Worm (Caenorhabditis elegans) whole organism, L4/young adult: ENCODE data around the gene fem-1.
A peak's percentile ranks its signal among the peaks of the same experiment; 100 is the strongest.

Source experiments
- W03F9.2 ChIP-seq: fragments of 150-350 bp; optimal IDR thresholded peaks from 2 replicates; lab custom pipeline; 2014; ENCODE audit warnings: missing biosample characterization, missing genetic modification characterization
- dao-5 ChIP-seq: sonication (generic microtip); optimal IDR thresholded peaks from 2 replicates; lab custom pipeline; 2016; ENCODE audit warnings: missing genotype, missing genetic modification characterization, moderate library complexity, missing compliant biosample characterization
- him-1 ChIP-seq: sonication (generic microtip); optimal IDR thresholded peaks from 2 replicates; lab custom pipeline; 2016; ENCODE audit warnings: missing genotype, missing genetic modification reagents, missing genetic modification characterization, missing compliant biosample characterization

Gene fem-1

ce11 chrIV:5537813-5538538, at the start of gene fem-1, which contains the start of gene drp-1:
fem-1 (minus strand) TSS chrIV:5537962.
drp-1 (plus strand) TSS chrIV:5538488.
- TF ChIP-seq dao-5 (tag; lab: Kevin White, UChicago), result no peak
- TF ChIP-seq him-1 (tag; lab: Kevin White, UChicago), result no peak
- TF ChIP-seq W03F9.2 (tag; lab: Kevin White, UChicago), result no peak

- TF ChIP-seq him-1 (tag; lab: Kevin White, UChicago) (no peak), W03F9.2 (tag; lab: Kevin White, UChicago) (no peak), dao-5 (tag; lab: Kevin White, UChicago) (no peak)
Observed at ce11 chrIV:5586320-5586720, 48.6 kb upstream of the fem-1 start.

DNA sequence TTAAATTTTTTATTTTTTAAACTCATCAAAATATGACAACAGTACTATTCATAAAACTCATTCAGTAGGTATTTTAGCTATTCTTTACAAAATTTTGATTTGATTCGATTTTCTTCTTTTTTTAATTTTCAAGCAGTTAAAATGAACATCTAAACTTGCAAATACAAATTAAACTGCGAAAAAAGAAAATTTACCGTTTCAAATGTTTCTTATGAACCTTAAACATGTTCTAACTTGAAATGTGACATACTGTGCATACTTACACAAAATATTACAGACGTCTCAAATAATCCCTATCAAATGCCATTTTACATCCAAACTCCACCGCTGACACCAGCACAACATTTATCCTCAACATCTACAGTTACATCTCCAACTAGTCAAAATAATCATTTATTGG, 46.6 kb upstream of the fem-1 start, which contains the start of gene fkh-7:
Gene fkh-7, plus strand, starts transcription at position 301 of the 400 bp plus-strand sequence.
- TF ChIP-seq dao-5 (tag; lab: Kevin White, UChicago) (no peak), W03F9.2 (tag; lab: Kevin White, UChicago) (no peak), him-1 (tag; lab: Kevin White, UChicago) (no peak)

- no peak for TF ChIP-seq dao-5 (tag; lab: Kevin White, UChicago)
- TF ChIP-seq W03F9.2 (tag; lab: Kevin White, UChicago), result no peak
- TF ChIP-seq him-1 (tag; lab: Kevin White, UChicago), result no peak
Observed at ce11 chrIV:5583184-5583583, 45.4 kb upstream of the fem-1 start.

- TF ChIP-seq dao-5 (tag; lab: Kevin White, UChicago) (no peak), W03F9.2 (tag; lab: Kevin White, UChicago) (no peak), him-1 (tag; lab: Kevin White, UChicago) (no peak)
Observed at ce11 chrIV:5582760-5583159, 45.0 kb upstream of the fem-1 start.

DNA sequence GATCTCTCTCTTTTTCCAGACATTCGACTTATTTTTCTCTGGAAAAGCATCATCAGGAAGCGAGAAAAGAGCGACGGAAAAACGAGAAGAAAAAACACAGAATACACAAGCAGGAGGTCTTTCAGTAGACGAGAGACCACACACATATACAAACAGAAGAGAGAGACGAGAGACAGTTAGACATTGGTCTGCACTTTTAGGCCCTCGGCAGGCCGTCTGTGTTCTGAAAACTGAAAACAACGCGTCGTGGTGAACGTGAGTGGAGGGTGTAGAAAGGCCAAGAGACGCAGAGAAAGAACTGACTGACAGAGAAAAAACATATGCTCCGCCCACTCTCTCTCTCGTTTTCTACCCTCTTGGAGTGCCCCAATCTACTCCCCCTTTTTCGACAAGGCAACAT, 44.5 kb upstream of the fem-1 start:
- TF ChIP-seq dao-5 (tag; lab: Kevin White, UChicago) (no peak), W03F9.2 (tag; lab: Kevin White, UChicago) (peak; percentile 4), him-1 (tag; lab: Kevin White, UChicago) (no peak)

DNA sequence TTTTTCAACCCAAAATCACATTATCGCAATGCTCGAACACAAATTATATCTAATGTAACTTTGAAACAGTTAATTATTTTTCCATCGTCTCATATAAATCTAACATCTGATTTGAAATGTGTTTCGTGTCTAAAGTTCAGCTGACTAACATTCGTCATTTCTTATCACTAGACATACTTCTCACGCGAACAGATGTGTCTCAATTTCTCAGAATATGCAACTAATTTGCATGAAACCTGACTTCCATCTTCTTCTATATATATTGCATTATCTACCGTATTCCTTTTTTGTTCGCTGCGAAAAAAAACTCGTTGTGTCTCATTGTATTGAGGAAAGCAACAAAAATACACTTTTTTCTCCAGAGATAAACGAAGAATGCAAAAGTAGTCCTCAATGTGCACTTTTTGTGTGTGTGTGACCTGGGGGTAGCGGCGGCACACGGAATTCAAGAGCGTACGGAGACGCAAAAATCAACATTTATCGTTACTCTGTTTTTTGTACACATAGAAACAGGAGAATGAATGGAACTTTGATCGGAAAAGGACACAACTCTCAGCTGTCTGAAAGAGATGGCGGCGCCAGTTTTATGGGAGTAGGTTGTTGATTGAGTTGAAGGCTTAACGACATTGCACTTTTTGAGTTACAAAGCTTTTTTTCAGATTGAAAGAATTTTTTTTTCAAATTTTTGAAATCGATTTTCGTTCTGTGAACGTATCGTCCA, 43.0 kb upstream of the fem-1 start:
- TF ChIP-seq W03F9.2 (tag; lab: Kevin White, UChicago) (no peak), dao-5 (tag; lab: Kevin White, UChicago) (no peak), him-1 (tag; lab: Kevin White, UChicago) (no peak)

ce11 chrIV:5574033-5574432, 36.3 kb upstream of the fem-1 start, which contains the start of gene T12E12.6:
T12E12.6 (minus strand) TSS chrIV:5574133.
- TF ChIP-seq W03F9.2 (tag; lab: Kevin White, UChicago) (no peak), him-1 (tag; lab: Kevin White, UChicago) (no peak), dao-5 (tag; lab: Kevin White, UChicago) (no peak)

DNA sequence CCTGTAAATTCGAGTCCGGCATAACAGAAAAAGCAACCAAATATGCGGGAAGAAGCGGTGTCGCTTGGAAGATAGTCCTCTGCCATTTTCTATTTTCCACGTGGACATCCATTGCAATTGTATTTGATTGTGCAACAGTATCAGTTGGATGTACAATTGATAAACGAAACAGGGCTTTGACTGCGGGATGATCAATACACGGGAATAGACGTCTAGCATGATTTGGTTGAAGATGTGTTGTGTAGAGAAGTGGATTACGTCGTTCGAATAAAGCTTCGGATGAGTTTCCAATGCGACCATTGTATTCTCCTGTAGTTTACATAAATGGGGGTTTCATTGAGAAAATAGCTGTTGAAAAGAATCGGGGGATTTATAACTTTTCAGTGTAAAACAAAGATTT, 34.9 kb upstream of the fem-1 start:
- TF ChIP-seq W03F9.2 (tag; lab: Kevin White, UChicago) (no peak), dao-5 (tag; lab: Kevin White, UChicago) (no peak), him-1 (tag; lab: Kevin White, UChicago) (no peak)

ce11 chrIV:5565105-5565504, 27.3 kb upstream of the fem-1 start:
- TF ChIP-seq W03F9.2 (tag; lab: Kevin White, UChicago) (no peak), dao-5 (tag; lab: Kevin White, UChicago) (no peak), him-1 (tag; lab: Kevin White, UChicago) (no peak)

DNA sequence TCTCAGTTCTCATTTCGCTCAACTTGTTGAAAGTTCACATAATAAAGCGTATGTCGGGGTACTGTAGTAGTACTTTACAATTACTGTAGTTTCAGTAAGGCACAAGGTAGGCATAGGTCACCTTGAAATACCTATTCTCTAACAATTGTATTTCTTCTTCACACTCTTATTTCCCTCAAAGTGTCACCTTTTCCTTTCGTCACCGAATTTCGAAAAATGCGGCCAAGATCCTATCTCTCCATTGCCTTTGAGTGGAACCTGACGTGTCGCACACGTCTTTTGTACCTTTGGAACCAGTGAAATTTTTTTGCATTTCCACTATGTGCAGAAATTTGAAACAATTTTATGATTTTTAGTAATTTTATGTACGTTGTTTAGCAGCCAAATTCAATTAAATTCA, 26.5 kb upstream of the fem-1 start:
- TF ChIP-seq W03F9.2 (tag; lab: Kevin White, UChicago), result no peak
- no peak for TF ChIP-seq him-1 (tag; lab: Kevin White, UChicago)
- no peak for TF ChIP-seq dao-5 (tag; lab: Kevin White, UChicago)

DNA sequence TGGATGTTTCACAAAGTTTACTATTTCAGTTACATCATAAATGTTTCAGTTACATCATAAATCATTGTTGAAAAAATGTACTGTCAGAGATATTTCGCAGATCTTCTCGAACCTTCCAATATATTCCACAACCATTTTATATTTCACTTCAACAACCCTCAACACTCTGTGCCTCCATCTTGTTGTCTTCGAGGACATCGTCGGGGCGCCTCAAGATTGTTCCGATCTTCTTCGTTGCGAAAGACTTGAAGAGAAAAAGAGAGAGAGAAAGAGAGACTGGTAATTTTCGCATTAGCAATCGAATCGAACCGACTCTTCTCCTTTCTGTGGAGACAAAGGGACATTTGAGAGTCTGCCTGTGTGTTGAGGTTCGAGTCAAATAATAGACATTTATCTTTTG, 25.5 kb upstream of the fem-1 start:
- TF ChIP-seq dao-5 (tag; lab: Kevin White, UChicago) (no peak), him-1 (tag; lab: Kevin White, UChicago) (no peak), W03F9.2 (tag; lab: Kevin White, UChicago) (no peak)

- TF ChIP-seq W03F9.2 (tag; lab: Kevin White, UChicago), result no peak
- TF ChIP-seq dao-5 (tag; lab: Kevin White, UChicago), result no peak
- TF ChIP-seq him-1 (tag; lab: Kevin White, UChicago), result no peak
Observed at ce11 chrIV:5561497-5562155, 23.9 kb upstream of the fem-1 start.
